Fruit fly (Drosophila melanogaster): ENCODE results near the gene CG8032.

dm6 chr3R:8669900-8670528 is 6.1 kb downstream of the CG8032 start:
- TF ChIP-seq CG30020 (tag; optimal IDR thresholded peaks at IDR 0.05), result no peak
- no peak for TF ChIP-seq PHDP (tag; optimal IDR thresholded peaks at IDR 0.05)
- no peak for TF ChIP-seq ems (GFP tag; optimal IDR thresholded peaks at IDR 0.05)
- no peak for TF ChIP-seq CG13894 (tag; optimal IDR thresholded peaks at IDR 0.05)
- TF ChIP-seq NfI (GFP tag; optimal IDR thresholded peaks at IDR 0.05), result no peak
- no peak for TF ChIP-seq CG2120 (GFP tag; optimal IDR thresholded peaks at IDR 0.05)
- no peak for TF ChIP-seq usp (GFP tag; optimal IDR thresholded peaks at IDR 0.05)
- peak; percentile 62 for TF ChIP-seq ERR (GFP tag; optimal IDR thresholded peaks at IDR 0.05)
